Worm (Caenorhabditis elegans) whole organism, L1 larva: ENCODE data around the gene abu-8.

Experiments
- C04F5.9 ChIP-seq: sonication (generic microtip); optimal IDR thresholded peaks from 2 replicates; lab custom pipeline; 2016; ENCODE audit warnings: missing genetic modification characterization, missing compliant biosample characterization
- C16A3.4 ChIP-seq: fragments of 150-350 bp; optimal IDR thresholded peaks from 2 replicates; lab custom pipeline; 2014; ENCODE audit warnings: missing biosample characterization, missing genetic modification characterization
- C34B4.2 ChIP-seq: sonication (generic microtip); optimal IDR thresholded peaks from 2 replicates; lab custom pipeline; 2017; ENCODE audit warnings: mild to moderate bottlenecking, missing genetic modification characterization, missing compliant biosample characterization
- F16B12.6 ChIP-seq: fragments of 150-350 bp; optimal IDR thresholded peaks from 2 replicates; lab custom pipeline; 2014; ENCODE audit warnings: missing biosample characterization, missing genetic modification characterization
- Y116A8C.19 ChIP-seq: sonication (generic microtip); optimal IDR thresholded peaks from 2 replicates; lab custom pipeline; 2016; ENCODE audit warnings: missing compliant biosample characterization, missing genetic modification characterization, borderline replicate concordance
- ama-1 ChIP-seq: fragments of 150-350 bp; optimal IDR thresholded peaks from 2 replicates; lab custom pipeline; 2014
- blmp-1 ChIP-seq: fragments of 150-350 bp; optimal IDR thresholded peaks from 2 replicates; lab custom pipeline; 2014; ENCODE audit warnings: missing biosample characterization, missing genetic modification characterization
- ceh-63 ChIP-seq: fragments of 200-800 bp; sonication (Bioruptor generic); optimal IDR thresholded peaks from 2 replicates; lab custom pipeline; 2018; ENCODE audit warnings: mild to moderate bottlenecking, missing genetic modification characterization, missing compliant biosample characterization
- ceh-8 ChIP-seq: fragments of 200-800 bp; sonication (Bioruptor generic); optimal IDR thresholded peaks from 2 replicates; lab custom pipeline; 2018; ENCODE audit warnings: mild to moderate bottlenecking, missing genetic modification characterization, moderate library complexity, missing compliant biosample characterization
- ceh-88 ChIP-seq: fragments of 200-800 bp; sonication (Bioruptor generic); IDR thresholded peaks from 2 replicates; pipeline ENCODE4 v1.3.6; 2022; ENCODE audit warnings: missing genetic modification characterization, missing compliant biosample characterization
- ces-1 ChIP-seq: fragments of 150-350 bp; optimal IDR thresholded peaks from 2 replicates; lab custom pipeline; 2014; ENCODE audit warnings: missing biosample characterization, missing genetic modification reagents, missing genetic modification characterization
- dpl-1 ChIP-seq, 3 experiments: fragments of 150-350 bp in 2 of 3; sonication (generic microtip) in 1 of 3; optimal IDR thresholded peaks; 2 replicates each; lab custom pipeline; 2014 to 2017; ENCODE audit warnings: missing biosample characterization in 3 of 3, missing genetic modification characterization in 3 of 3, missing genetic modification reagents in 3 of 3
- efl-1 ChIP-seq, 4 experiments: fragments of 150-350 bp; optimal IDR thresholded peaks in 3 of 4; peaks in 1 of 4; 1 replicate in 1 of 4; 2 replicates in 3 of 4; lab custom pipeline; 2014; ENCODE audit warnings: missing biosample characterization in 2 of 4, missing genetic modification characterization in 2 of 4, missing genetic modification reagents in 2 of 4
- egl-13 ChIP-seq: sonication (generic microtip); optimal IDR thresholded peaks from 2 replicates; lab custom pipeline; 2016; ENCODE audit warnings: missing genotype, missing genetic modification reagents, missing genetic modification characterization, missing compliant biosample characterization
- elt-2 ChIP-seq: sonication (generic microtip); optimal IDR thresholded peaks from 2 replicates; lab custom pipeline; 2016; ENCODE audit warnings: missing genetic modification characterization, mild to moderate bottlenecking, inconsistent platforms, missing compliant biosample characterization, missing genetic modification reagents
- fkh-10 ChIP-seq: sonication (generic microtip); optimal IDR thresholded peaks from 2 replicates; lab custom pipeline; 2017; ENCODE audit warnings: missing biosample characterization, missing genetic modification reagents, missing genetic modification characterization
- fkh-4 ChIP-seq: sonication (generic microtip); optimal IDR thresholded peaks from 2 replicates; lab custom pipeline; 2016; ENCODE audit warnings: missing compliant biosample characterization, missing genetic modification characterization, borderline replicate concordance
- fkh-8 ChIP-seq: sonication (generic microtip); optimal IDR thresholded peaks from 2 replicates; lab custom pipeline; 2016; ENCODE audit warnings: mild to moderate bottlenecking, missing genetic modification characterization, missing compliant biosample characterization
- fos-1 ChIP-seq: fragments of 150-350 bp; optimal IDR thresholded peaks from 2 replicates; lab custom pipeline; 2014; ENCODE audit warnings: missing biosample characterization, missing genetic modification characterization
- hlh-17 ChIP-seq: fragments of 200-800 bp; sonication (Bioruptor generic); optimal IDR thresholded peaks from 2 replicates; lab custom pipeline; 2018; ENCODE audit warnings: missing genetic modification characterization, mild to moderate bottlenecking, missing compliant biosample characterization, moderate library complexity, borderline replicate concordance
- hlh-4 ChIP-seq: sonication (generic microtip); optimal IDR thresholded peaks from 2 replicates; lab custom pipeline; 2016; ENCODE audit warnings: mild to moderate bottlenecking, missing genetic modification characterization, missing compliant biosample characterization
- hpl-2 ChIP-seq: fragments of 150-350 bp; optimal IDR thresholded peaks from 2 replicates; lab custom pipeline; 2014; ENCODE audit warnings: missing biosample characterization, missing genetic modification reagents, missing genetic modification characterization
- irx-1 ChIP-seq: sonication (generic microtip); optimal IDR thresholded peaks from 2 replicates; lab custom pipeline; 2016; ENCODE audit warnings: missing genetic modification characterization, missing compliant biosample characterization
- isw-1 ChIP-seq: fragments of 200-800 bp; sonication (Bioruptor generic); IDR thresholded peaks from 2 replicates; pipeline ENCODE4 v1.3.6; 2022; ENCODE audit warnings: missing genetic modification characterization, missing compliant biosample characterization
- jun-1 ChIP-seq: fragments of 150-350 bp; optimal IDR thresholded peaks from 2 replicates; lab custom pipeline; 2014; ENCODE audit warnings: missing biosample characterization, missing genetic modification reagents, missing genetic modification characterization
- lin-13 ChIP-seq: fragments of 150-350 bp; optimal IDR thresholded peaks from 2 replicates; lab custom pipeline; 2014; ENCODE audit warnings: missing biosample characterization, missing genetic modification reagents, missing genetic modification characterization
- lin-14 ChIP-seq: fragments of 200-800 bp; sonication (Bioruptor generic); optimal IDR thresholded peaks from 2 replicates; lab custom pipeline; 2018; ENCODE audit warnings: mild to moderate bottlenecking, missing genetic modification characterization, moderate library complexity, missing compliant biosample characterization
- lin-15B ChIP-seq: fragments of 150-350 bp; sonication (generic microtip); optimal IDR thresholded peaks from 3 replicates; lab custom pipeline; 2014; ENCODE audit warnings: missing biosample characterization, missing genetic modification characterization
- lin-39 ChIP-seq: fragments of 150-350 bp; optimal IDR thresholded peaks from 2 replicates; lab custom pipeline; 2014; ENCODE audit warnings: missing biosample characterization, missing genetic modification reagents, missing genetic modification characterization
- mab-9 ChIP-seq: fragments of 200-800 bp; sonication (Bioruptor generic); IDR thresholded peaks from 2 replicates; pipeline ENCODE4 v1.3.6; 2022; ENCODE audit warnings: missing genetic modification reagents, missing genetic modification characterization, missing compliant biosample characterization
- mdl-1 ChIP-seq, 2 experiments: fragments of 150-350 bp; optimal IDR thresholded peaks; 2 replicates each; lab custom pipeline; 2014 to 2017; ENCODE audit warnings: missing biosample characterization in 2 of 2, missing genetic modification characterization in 2 of 2, inconsistent platforms in 1 of 2
- mef-2 ChIP-seq: fragments of 150-350 bp; optimal IDR thresholded peaks from 2 replicates; lab custom pipeline; 2014; ENCODE audit warnings: missing biosample characterization, missing genetic modification characterization
- nhr-11 ChIP-seq: fragments of 150-350 bp; optimal IDR thresholded peaks from 2 replicates; lab custom pipeline; 2014; ENCODE audit warnings: missing biosample characterization, missing genetic modification characterization
- nhr-12 ChIP-seq: sonication (generic microtip); optimal IDR thresholded peaks from 2 replicates; lab custom pipeline; 2017; ENCODE audit warnings: missing biosample characterization, missing genetic modification characterization
- nhr-20 ChIP-seq: sonication (generic microtip); optimal IDR thresholded peaks from 2 replicates; lab custom pipeline; 2016; ENCODE audit warnings: mild to moderate bottlenecking, missing genetic modification characterization, missing compliant biosample characterization
- nhr-237 ChIP-seq: fragments of 150-350 bp; optimal IDR thresholded peaks from 2 replicates; lab custom pipeline; 2014; ENCODE audit warnings: missing biosample characterization, missing genetic modification characterization
- nhr-28 ChIP-seq: fragments of 150-350 bp; optimal IDR thresholded peaks from 2 replicates; lab custom pipeline; 2014; ENCODE audit warnings: missing biosample characterization, missing genetic modification characterization
- nhr-71 ChIP-seq: sonication (generic microtip); optimal IDR thresholded peaks from 2 replicates; lab custom pipeline; 2016; ENCODE audit warnings: mild to moderate bottlenecking, missing genetic modification characterization, moderate library complexity, missing compliant biosample characterization
- nhr-77 ChIP-seq: fragments of 150-350 bp; optimal IDR thresholded peaks from 2 replicates; lab custom pipeline; 2014; ENCODE audit warnings: missing biosample characterization, missing genetic modification characterization
- nhr-85 ChIP-seq: sonication (generic microtip); peaks from one replicate; lab custom pipeline; 2016; ENCODE audit warnings: missing genetic modification characterization, inconsistent platforms, missing compliant biosample characterization
- nhr-90 ChIP-seq: sonication (generic microtip); optimal IDR thresholded peaks from 2 replicates; lab custom pipeline; 2016; ENCODE audit warnings: mild to moderate bottlenecking, missing genetic modification characterization, missing compliant biosample characterization; ENCODE audit not compliant: poor library complexity
- pag-3 ChIP-seq: sonication (generic microtip); optimal IDR thresholded peaks from 2 replicates; lab custom pipeline; 2017; ENCODE audit warnings: missing genetic modification characterization, mild to moderate bottlenecking, missing compliant biosample characterization, antibody characterized with exemption, borderline replicate concordance; ENCODE audit not compliant: insufficient read depth
- pqm-1 ChIP-seq: sonication (generic microtip); optimal IDR thresholded peaks from 3 replicates; lab custom pipeline; 2017; ENCODE audit warnings: missing biosample characterization, missing genetic modification characterization
- rnt-1 ChIP-seq: sonication (generic microtip); optimal IDR thresholded peaks from 2 replicates; lab custom pipeline; 2016; ENCODE audit warnings: mild to moderate bottlenecking, missing genetic modification characterization, moderate library complexity, missing compliant biosample characterization
- snpc-4 ChIP-seq: fragments of 150-350 bp; optimal IDR thresholded peaks from 2 replicates; lab custom pipeline; 2014; ENCODE audit warnings: missing biosample characterization, missing genetic modification characterization
- snu-23 ChIP-seq: sonication (generic microtip); optimal IDR thresholded peaks from 2 replicates; lab custom pipeline; 2016; ENCODE audit warnings: missing genetic modification characterization, missing compliant biosample characterization
- sox-4 ChIP-seq: sonication (generic microtip); optimal IDR thresholded peaks from 2 replicates; lab custom pipeline; 2016; ENCODE audit warnings: missing genetic modification characterization, missing compliant biosample characterization
- vab-15 ChIP-seq: sonication (generic microtip); optimal IDR thresholded peaks from 2 replicates; lab custom pipeline; 2017; ENCODE audit warnings: missing genotype, mild to moderate bottlenecking, missing genetic modification characterization, missing compliant biosample characterization
- zag-1 ChIP-seq: fragments of 150-350 bp; optimal IDR thresholded peaks from 2 replicates; lab custom pipeline; 2014; ENCODE audit warnings: missing biosample characterization, missing genetic modification characterization
- zip-4 ChIP-seq: fragments of 200-800 bp; sonication (Bioruptor generic); optimal IDR thresholded peaks from 2 replicates; lab custom pipeline; 2018; ENCODE audit warnings: mild to moderate bottlenecking, missing genetic modification characterization, moderate library complexity, missing compliant biosample characterization
- ztf-4 ChIP-seq: fragments of 150-350 bp; optimal IDR thresholded peaks from 2 replicates; lab custom pipeline; 2014; ENCODE audit warnings: missing biosample characterization, missing genetic modification characterization

Gene abu-8

DNA sequence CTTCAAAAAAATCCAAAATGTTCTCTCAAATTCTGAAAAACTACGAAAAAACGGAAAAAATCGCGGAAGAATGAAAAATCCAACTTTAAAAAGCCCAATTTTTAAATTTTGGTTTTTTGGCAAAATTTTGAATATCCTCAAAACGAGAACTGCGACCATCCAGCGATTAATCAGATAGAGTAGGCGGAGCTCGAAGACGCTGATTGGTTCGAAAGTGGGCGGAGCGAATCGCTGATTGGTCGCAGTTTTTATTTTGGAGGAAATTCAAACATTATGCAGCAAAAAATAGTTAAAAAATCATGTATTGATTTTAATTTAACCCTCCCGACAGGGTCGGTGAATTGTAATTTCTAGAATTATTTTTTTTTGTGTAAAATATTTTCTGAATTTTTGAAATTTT lies 19.3 kb upstream of the abu-8 start:
- TF ChIP-seq elt-2 (tag; lab: Kevin White, UChicago) (no peak), efl-1 (optimal IDR thresholded peaks at IDR 0.05; lab: Kevin White, UChicago) (no peak), efl-1 (GFP tag; optimal IDR thresholded peaks at IDR 0.05 in 1 of 2; lab: Kevin White, UChicago) (peak in 1 of 2 experiments; percentile 16), vab-15 (tag; lab: Kevin White, UChicago) (no peak), nhr-85 (tag; lab: Kevin White, UChicago) (peak; percentile 27)

ce11 chrV:5204127-5204526 lies 9.7 kb upstream of the abu-8 start, which contains the start of gene ttc-37:
ttc-37 (plus strand) TSS chrV:5204475.
- TF ChIP-seq lin-15B (peak; percentile 49), jun-1 (tag; lab: Kevin White, UChicago) (peak; percentile 19), ces-1 (no peak), lin-39 (tag; lab: Kevin White, UChicago) (peak; percentile 52), zip-4 (no peak), sox-4 (tag; lab: Kevin White, UChicago) (no peak), ceh-63 (GFP tag; lab: Kevin White, UChicago) (no peak), hpl-2 (GFP tag; lab: Kevin White, UChicago) (no peak), fkh-4 (tag; lab: Kevin White, UChicago) (no peak), mef-2 (tag; lab: Kevin White, UChicago) (no peak), blmp-1 (peak; percentile 15), ceh-8 (GFP tag; lab: Kevin White, UChicago) (no peak), nhr-20 (peak; percentile 80), rnt-1 (peak; percentile 66), Y116A8C.19 (tag; lab: Kevin White, UChicago) (no peak), pag-3 (peak; percentile 19), nhr-11 (tag; lab: Kevin White, UChicago) (peak; percentile 31), nhr-85 (tag; lab: Kevin White, UChicago) (peak; percentile 75), ceh-88 (no peak), nhr-90 (tag; lab: Kevin White, UChicago) (peak; percentile 46), nhr-237 (no peak), isw-1 (GFP tag; lab: Robert Waterston, UW) (peak; percentile 13), snpc-4 (peak; percentile 39), hlh-17 (GFP tag; lab: Kevin White, UChicago) (no peak), pqm-1 (tag; lab: Kevin White, UChicago) (no peak), nhr-77 (tag; lab: Kevin White, UChicago) (no peak), irx-1 (peak; percentile 64), nhr-12 (no peak), ztf-4 (tag; lab: Kevin White, UChicago) (no peak), zag-1 (no peak), F16B12.6 (tag; lab: Kevin White, UChicago) (peak; percentile 23), mab-9 (GFP tag; lab: Robert Waterston, UW) (no peak), nhr-28 (no peak), nhr-71 (tag; lab: Kevin White, UChicago) (peak; percentile 87), lin-14 (no peak), mdl-1 (tag; optimal IDR thresholded peaks at IDR 0.05; lab: Kevin White, UChicago) (no peak), C34B4.2 (no peak), C04F5.9 (tag; lab: Kevin White, UChicago) (no peak), egl-13 (tag; lab: Kevin White, UChicago) (no peak), lin-13 (GFP tag; lab: Kevin White, UChicago) (peak; percentile 38), snu-23 (GFP tag; lab: Kevin White, UChicago) (peak; percentile 81), fkh-8 (tag; lab: Kevin White, UChicago) (no peak), hlh-4 (tag; lab: Kevin White, UChicago) (no peak), elt-2 (tag; lab: Kevin White, UChicago) (no peak), C16A3.4 (tag; lab: Kevin White, UChicago) (peak; percentile 60), fos-1 (peak; percentile 33), dpl-1 (GFP tag; optimal IDR thresholded peaks at IDR 0.05; lab: Kevin White, UChicago) (peak; percentile 96 to 98 (median 98)), ama-1 (no peak), vab-15 (tag; lab: Kevin White, UChicago) (no peak), fkh-10 (GFP tag; lab: Kevin White, UChicago) (no peak)
